Worm (Caenorhabditis elegans): ENCODE measurements around the gene coa-4.

Gene coa-4

ce11 chrIV:9321039-9321851, 14.2 kb downstream of the coa-4 start, which contains the start of the genes F49C12.12 and vha-17:
Gene F49C12.12, minus strand, starts transcription at chrIV:9321089.
Gene vha-17, plus strand, starts transcription at chrIV:9321801.
- TF ChIP-seq madf-6 (GFP tag; IDR thresholded peaks at IDR 0.05), result no peak
- TF ChIP-seq Y79H2A.3 (GFP tag; conservative IDR thresholded peaks at IDR 0.05), result no peak
- TF ChIP-seq nfyb-1 (GFP tag; IDR thresholded peaks at IDR 0.05), result no peak
- TF ChIP-seq madf-10 (tag; optimal IDR thresholded peaks at IDR 0.05), result peak; percentile 8
- peak; percentile 49; the same call in 1 of the 2 replicates for TF ChIP-seq dox-1 (GFP tag; IDR thresholded peaks at IDR 0.05)
- no peak for TF ChIP-seq ztf-22 (GFP tag; optimal IDR thresholded peaks at IDR 0.05)
- TF ChIP-seq hlh-26 (GFP tag; conservative IDR thresholded peaks at IDR 0.05), result no peak
- TF ChIP-seq nhr-90 (tag; optimal IDR thresholded peaks at IDR 0.05), result no peak
- TF ChIP-seq mcd-1 (GFP tag; IDR thresholded peaks at IDR 0.05), result 0 out of 2 replicates have a peak, but pooled peaks have one; percentile 32
- peak; percentile 33 for TF ChIP-seq him-1 (tag; optimal IDR thresholded peaks at IDR 0.05)
- TF ChIP-seq ztf-18 (tag; optimal IDR thresholded peaks at IDR 0.05), result peak; percentile 13
- no peak for TF ChIP-seq mel-28 (tag; optimal IDR thresholded peaks at IDR 0.05; ENCODE audit: borderline replicate concordance)
- TF ChIP-seq nhr-80 (tag; optimal IDR thresholded peaks at IDR 0.05), result peak; percentile 82
- TF ChIP-seq tlf-1 (GFP tag; optimal IDR thresholded peaks at IDR 0.05), result no peak
- TF ChIP-seq ceh-27 (GFP tag; optimal IDR thresholded peaks at IDR 0.05), result no peak
- 0 out of 2 replicates have a peak, but pooled peaks have one; percentile 28 for TF ChIP-seq ekl-4 (GFP tag; IDR thresholded peaks at IDR 0.05)
- TF ChIP-seq attf-5 (GFP tag; optimal IDR thresholded peaks at IDR 0.05), result peak; percentile 82
- TF ChIP-seq cebp-1 (GFP tag; IDR thresholded peaks at IDR 0.05), result peak; percentile 82
- TF ChIP-seq cebp-1 (tag; optimal IDR thresholded peaks at IDR 0.05), result peak; percentile 98
- TF ChIP-seq lsl-1 (GFP tag; optimal IDR thresholded peaks at IDR 0.05), result peak; percentile 0
- TF ChIP-seq dpff-1 (tag; optimal IDR thresholded peaks at IDR 0.05), result no peak
- peak; percentile 25 for TF ChIP-seq lin-54 (GFP tag; optimal IDR thresholded peaks at IDR 0.05)
- no peak for TF ChIP-seq lsy-27 (tag; optimal IDR thresholded peaks at IDR 0.05; ENCODE audit: borderline replicate concordance, insufficient read depth)

ce11 chrIV:9320023-9320422, 15.4 kb downstream of the coa-4 start:
- peak in 1 of 2 experiments; percentile 13 for TF ChIP-seq let-607 (tag; optimal IDR thresholded peaks at IDR 0.05)
- no peak for TF ChIP-seq repo-1 (tag; optimal IDR thresholded peaks at IDR 0.05)
- TF ChIP-seq snpc-1.1 (tag; optimal IDR thresholded peaks at IDR 0.05; ENCODE audit: insufficient read depth), result peak; percentile 64
- TF ChIP-seq ekl-4 (GFP tag; IDR thresholded peaks at IDR 0.05), result no peak
- TF ChIP-seq ama-1 (optimal IDR thresholded peaks at IDR 0.05), result no peak
- TF ChIP-seq ama-1 (GFP tag; optimal IDR thresholded peaks at IDR 0.05), result peak in 1 of 2 experiments; percentile 42
- no peak for TF ChIP-seq hsf-1 (GFP tag; IDR thresholded peaks at IDR 0.05)
- TF ChIP-seq B0336.3 (GFP tag; IDR thresholded peaks at IDR 0.05), result peak; percentile 36; the same call in 1 of the 2 replicates
- TF ChIP-seq F23B12.7 (tag; optimal IDR thresholded peaks at IDR 0.05; ENCODE audit: insufficient read depth), result no peak
- TF ChIP-seq attf-6 (GFP tag; IDR thresholded peaks at IDR 0.05), result no peak
- TF ChIP-seq K12H6.12 (tag; optimal IDR thresholded peaks at IDR 0.05), result no peak
- TF ChIP-seq Y53G8AR.9 (GFP tag; conservative IDR thresholded peaks at IDR 0.05), result 0 out of 2 replicates have a peak, but pooled peaks have one; percentile 45
- TF ChIP-seq tlf-1 (GFP tag; optimal IDR thresholded peaks at IDR 0.05), result no peak
- TF ChIP-seq lin-40 (tag; optimal IDR thresholded peaks at IDR 0.05), result no peak
- TF ChIP-seq snpc-1.3 (tag; optimal IDR thresholded peaks at IDR 0.05; ENCODE audit: insufficient read depth), result no peak
- peak; percentile 70 for TF ChIP-seq F52B5.7 (tag; optimal IDR thresholded peaks at IDR 0.05)
- TF ChIP-seq hrde-1 (tag; optimal IDR thresholded peaks at IDR 0.05; ENCODE audit: borderline replicate concordance), result peak; percentile 81
- peak; percentile 48 for TF ChIP-seq him-1 (tag; optimal IDR thresholded peaks at IDR 0.05)
- 0 out of 2 replicates have a peak, but pooled peaks have one; percentile 37 for TF ChIP-seq bed-1 (GFP tag; IDR thresholded peaks at IDR 0.05)
- peak; percentile 58; the same call in 1 of the 2 replicates for TF ChIP-seq lin-26 (GFP tag; IDR thresholded peaks at IDR 0.05)
- TF ChIP-seq lin-54 (GFP tag; optimal IDR thresholded peaks at IDR 0.05), result no peak
- no peak for TF ChIP-seq ztf-18 (tag; optimal IDR thresholded peaks at IDR 0.05)
- TF ChIP-seq let-526 (GFP tag; IDR thresholded peaks at IDR 0.05), result peak; percentile 57; the same call in 1 of the 2 replicates
- TF ChIP-seq cebp-1 (GFP tag; IDR thresholded peaks at IDR 0.05), result no peak
- peak; percentile 14 for TF ChIP-seq cebp-1 (tag; optimal IDR thresholded peaks at IDR 0.05)

Data from whole organism, young adult.